Worm (Caenorhabditis elegans): ENCODE measurements around the gene M02A10.1.

DNA sequence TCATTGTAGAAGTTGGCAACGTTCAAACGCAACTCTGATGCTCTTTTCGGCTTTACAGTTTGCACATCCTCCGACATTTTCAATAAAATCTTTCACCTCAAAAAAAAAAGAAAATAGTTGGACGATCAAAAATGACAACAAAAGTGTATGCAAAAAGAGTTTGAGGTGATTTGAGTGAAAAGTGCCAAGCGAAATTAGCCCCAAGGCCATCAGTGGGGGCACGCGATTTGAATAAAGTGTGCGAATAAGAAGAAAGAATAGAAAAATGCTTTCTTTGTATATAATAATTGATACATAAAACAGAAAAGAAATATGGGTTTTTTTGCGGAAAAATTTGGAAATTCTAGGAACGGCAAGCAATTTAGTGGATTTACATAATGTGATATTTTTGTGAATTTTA, 40.5 kb upstream of the M02A10.1 start, which contains the start of gene T19D7.5:
- TF ChIP-seq nhr-25 (tag; optimal IDR thresholded peaks at IDR 0.05), result no peak
- TF ChIP-seq sea-2 (GFP tag; optimal IDR thresholded peaks at IDR 0.05), result no peak
- no peak for TF ChIP-seq unc-62 (GFP tag; optimal IDR thresholded peaks at IDR 0.05)
- TF ChIP-seq egl-5 (tag; optimal IDR thresholded peaks at IDR 0.05), result no peak
- no peak for TF ChIP-seq ceh-28 (tag; optimal IDR thresholded peaks at IDR 0.05)
